Fruit fly (Drosophila melanogaster) whole organism, pupa: ENCODE measurements around the gene CG4281.

Experiments used
- CG10348 ChIP-seq: fragments of 200-800 bp; sonication (Bioruptor generic); IDR thresholded peaks from 2 replicates; pipeline ENCODE4 v1.3.6; 2022; ENCODE audit warnings: missing biosample characterization, missing genetic modification characterization
- CG12605 ChIP-seq: fragments of 200-800 bp; sonication (Bioruptor generic); IDR thresholded peaks from 2 replicates; pipeline ENCODE4 v1.3.6; 2022; ENCODE audit warnings: missing biosample characterization, missing genetic modification characterization
- CG13204 ChIP-seq: fragments of 200-800 bp; sonication (Bioruptor generic); optimal IDR thresholded peaks from 2 replicates; lab custom pipeline; 2018; ENCODE audit warnings: missing biosample characterization, mild to moderate bottlenecking, missing genetic modification characterization, moderate library complexity
- CG14655 ChIP-seq: fragments of 200-800 bp; sonication (Bioruptor generic); optimal IDR thresholded peaks from 3 replicates; lab custom pipeline; 2017; ENCODE audit warnings: mild to moderate bottlenecking, missing biosample characterization, missing genetic modification reagents, missing genetic modification characterization
- CG15710 ChIP-seq: fragments of 200-800 bp; sonication (Bioruptor generic); optimal IDR thresholded peaks from 2 replicates; lab custom pipeline; 2018; ENCODE audit warnings: missing biosample characterization, mild to moderate bottlenecking, missing genetic modification characterization, moderate library complexity
- CG17806 ChIP-seq: fragments of 200-800 bp; sonication (Bioruptor generic); optimal IDR thresholded peaks from 2 replicates; lab custom pipeline; 2018; ENCODE audit warnings: missing biosample characterization, mild to moderate bottlenecking, missing genetic modification characterization, moderate library complexity
- CG32121 ChIP-seq: fragments of 200-800 bp; sonication (Bioruptor generic); IDR thresholded peaks from 2 replicates; pipeline ENCODE4 v1.3.6; 2022; ENCODE audit warnings: missing biosample characterization, missing genetic modification characterization
- CG34367 ChIP-seq: fragments of 200-800 bp; sonication (Bioruptor generic); optimal IDR thresholded peaks from 2 replicates; lab custom pipeline; 2018; ENCODE audit warnings: missing biosample characterization, mild to moderate bottlenecking, missing genetic modification characterization
- CG4496 ChIP-seq: fragments of 200-800 bp; sonication (Bioruptor generic); IDR thresholded peaks from 3 replicates; pipeline ENCODE4 v1.3.6; 2022; ENCODE audit warnings: missing biosample characterization, missing genetic modification characterization
- CG8159 ChIP-seq: fragments of 200-800 bp; sonication (Bioruptor generic); optimal IDR thresholded peaks from 3 replicates; lab custom pipeline; 2018; ENCODE audit warnings: missing biosample characterization, mild to moderate bottlenecking, missing genetic modification characterization, moderate library complexity
- CG8301 ChIP-seq: fragments of 200-800 bp; sonication (Bioruptor generic); optimal IDR thresholded peaks from 2 replicates; lab custom pipeline; 2018; ENCODE audit warnings: missing biosample characterization, mild to moderate bottlenecking, missing genetic modification characterization
- CG9948 ChIP-seq: fragments of 200-800 bp; sonication (Bioruptor generic); optimal IDR thresholded peaks from 2 replicates; lab custom pipeline; 2018; ENCODE audit warnings: missing biosample characterization, mild to moderate bottlenecking, missing genetic modification characterization, moderate library complexity
- D1 ChIP-seq: fragments of 200-800 bp; sonication (Bioruptor generic); optimal IDR thresholded peaks from 2 replicates; lab custom pipeline; 2018; ENCODE audit warnings: missing biosample characterization, mild to moderate bottlenecking, missing genetic modification characterization, moderate library complexity
- EcR ChIP-seq: fragments of 200-800 bp; sonication (Bioruptor generic); optimal IDR thresholded peaks from 3 replicates; lab custom pipeline; 2019; ENCODE audit warnings: missing biosample characterization, missing genetic modification characterization, mild to moderate bottlenecking, moderate library complexity, missing genetic modification reagents
- Ets98B ChIP-seq: fragments of 200-800 bp; sonication (Bioruptor generic); IDR thresholded peaks from 2 replicates; pipeline ENCODE4 v1.3.6; 2022; ENCODE audit warnings: missing biosample characterization, missing genetic modification characterization
- Pif1A ChIP-seq: fragments of 200-800 bp; sonication (Bioruptor generic); optimal IDR thresholded peaks from 3 replicates; lab custom pipeline; 2016; ENCODE audit warnings: missing biosample characterization, missing genetic modification characterization
- Pif1B ChIP-seq: fragments of 200-800 bp; sonication (Bioruptor generic); optimal IDR thresholded peaks from 3 replicates; lab custom pipeline; 2016; ENCODE audit warnings: missing biosample characterization, missing genetic modification characterization
- Snoo ChIP-seq: fragments of 200-800 bp; sonication (Bioruptor generic); optimal IDR thresholded peaks from 3 replicates; lab custom pipeline; 2017; ENCODE audit warnings: missing biosample characterization, mild to moderate bottlenecking, missing genetic modification characterization, inconsistent platforms
- fd96Ca ChIP-seq: fragments of 200-800 bp; sonication (Bioruptor generic); IDR thresholded peaks from 3 replicates; pipeline ENCODE4 v1.3.6; 2022; ENCODE audit warnings: missing biosample characterization, missing genetic modification characterization
- gl ChIP-seq: fragments of 200-800 bp; sonication (Bioruptor generic); optimal IDR thresholded peaks from 2 replicates; lab custom pipeline; 2018; ENCODE audit warnings: missing biosample characterization, mild to moderate bottlenecking, missing genetic modification characterization
- rn ChIP-seq: fragments of 200-800 bp; sonication (Bioruptor generic); IDR thresholded peaks from 2 replicates; pipeline ENCODE4 v1.3.6; 2022; ENCODE audit warnings: missing biosample characterization, missing genetic modification characterization

CG4281 gene

dm6 chrX:2080367-2080927 lies 15.5 kb upstream of the CG4281 start, which contains the start of the genes CG16903 and Unc-76:
Gene CG16903, minus strand, starts transcription at chrX:2080405.
Gene Unc-76, plus strand, starts transcription at chrX:2080610.
- no peak for TF ChIP-seq CG12605
- peak; percentile 21 for TF ChIP-seq CG13204
- TF ChIP-seq gl (tag; lab: Kevin White, UChicago), result no peak
- peak; percentile 31 for TF ChIP-seq EcR (GFP tag; lab: Kevin White, UChicago)
- TF ChIP-seq CG14655, result no peak
- TF ChIP-seq CG8301 (tag; lab: Kevin White, UChicago), result no peak
- TF ChIP-seq CG4496 (GFP tag; lab: Robert Waterston, UW), result no peak
- no peak for TF ChIP-seq rn (GFP tag; lab: Robert Waterston, UW)
- TF ChIP-seq Snoo (tag; lab: Kevin White, UChicago), result peak; percentile 41
- peak; percentile 9 for TF ChIP-seq CG15710 (tag; lab: Kevin White, UChicago)
- no peak for TF ChIP-seq Ets98B
- TF ChIP-seq, all 21 proteins: peak for 4

dm6 chrX:2076412-2077357 lies 11.7 kb upstream of the CG4281 start, which contains the start of gene CG4025:
Gene CG4025, plus strand, starts transcription at chrX:2076966.
- TF ChIP-seq Ets98B, result no peak
- no peak for TF ChIP-seq rn (GFP tag; lab: Robert Waterston, UW)
- TF ChIP-seq Pif1A (GFP tag; lab: Kevin White, UChicago), result no peak
- no peak for TF ChIP-seq CG32121
- TF ChIP-seq gl (tag; lab: Kevin White, UChicago), result no peak
- no peak for TF ChIP-seq fd96Ca
- TF ChIP-seq CG8159, result no peak
- TF ChIP-seq CG34367 (tag; lab: Kevin White, UChicago), result no peak
- TF ChIP-seq D1, result no peak
- no peak for TF ChIP-seq CG13204
- TF ChIP-seq Snoo (tag; lab: Kevin White, UChicago), result no peak
- TF ChIP-seq CG9948 (tag; lab: Kevin White, UChicago), result no peak
- TF ChIP-seq CG4496 (GFP tag; lab: Robert Waterston, UW), result no peak
- TF ChIP-seq Pif1B (GFP tag; lab: Kevin White, UChicago), result no peak
- TF ChIP-seq CG12605, result no peak
- TF ChIP-seq CG10348 (GFP tag; lab: Robert Waterston, UW), result no peak
- TF ChIP-seq CG14655, result no peak
- TF ChIP-seq CG15710 (tag; lab: Kevin White, UChicago), result no peak
- TF ChIP-seq EcR (GFP tag; lab: Kevin White, UChicago), result no peak

dm6 chrX:2075846-2076377 lies 11.0 kb upstream of the CG4281 start, which contains the start of gene CG4045:
Gene CG4045, minus strand, starts transcription at chrX:2075900.
- no peak for TF ChIP-seq D1
- TF ChIP-seq CG13204, result no peak
- TF ChIP-seq rn (GFP tag; lab: Robert Waterston, UW), result no peak
- TF ChIP-seq CG15710 (tag; lab: Kevin White, UChicago), result peak; percentile 0
- no peak for TF ChIP-seq CG4496 (GFP tag; lab: Robert Waterston, UW)
- peak; percentile 4 for TF ChIP-seq CG8159
- no peak for TF ChIP-seq CG17806
- no peak for TF ChIP-seq EcR (GFP tag; lab: Kevin White, UChicago)
- no peak for TF ChIP-seq Pif1B (GFP tag; lab: Kevin White, UChicago)

DNA sequence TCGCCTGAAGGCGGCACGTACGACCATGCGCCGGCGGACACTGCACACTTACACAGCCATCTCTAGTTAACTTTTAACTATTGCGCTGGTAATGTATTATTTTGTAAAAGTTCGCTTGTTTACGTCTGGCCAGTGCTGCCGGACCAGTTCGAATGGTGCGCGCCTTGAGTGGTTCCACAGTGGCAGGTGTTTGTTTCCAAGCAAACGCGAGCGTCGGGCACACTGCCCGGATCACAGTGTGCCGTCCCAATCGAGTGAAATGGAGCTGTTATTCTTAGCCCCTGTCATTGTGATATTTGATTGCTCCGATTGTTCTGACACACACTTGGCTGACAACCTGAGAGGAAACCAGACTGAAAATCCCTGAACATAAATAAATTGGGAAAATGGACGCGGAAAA lies 8.4 kb upstream of the CG4281 start, which contains the start of gene CG4199:
Gene CG4199 (minus strand): TSS at position 159 of the 400 bp plus-strand sequence.
- no peak for TF ChIP-seq CG14655
- TF ChIP-seq CG13204, result no peak
- no peak for TF ChIP-seq Ets98B
- no peak for TF ChIP-seq CG34367 (tag; lab: Kevin White, UChicago)
- TF ChIP-seq CG8159, result no peak
- TF ChIP-seq CG4496 (GFP tag; lab: Robert Waterston, UW), result no peak
- no peak for TF ChIP-seq D1
- no peak for TF ChIP-seq CG10348 (GFP tag; lab: Robert Waterston, UW)
- no peak for TF ChIP-seq CG9948 (tag; lab: Kevin White, UChicago)

- peak; percentile 85 for TF ChIP-seq CG15710 (tag; lab: Kevin White, UChicago)
- TF ChIP-seq CG17806, result peak; percentile 86
- peak; percentile 90 for TF ChIP-seq Pif1A (GFP tag; lab: Kevin White, UChicago)
- peak; percentile 82 for TF ChIP-seq Snoo (tag; lab: Kevin White, UChicago)
- no peak for TF ChIP-seq D1
- TF ChIP-seq Pif1B (GFP tag; lab: Kevin White, UChicago), result peak; percentile 82
- TF ChIP-seq CG13204, result peak; percentile 81
- peak; percentile 88 for TF ChIP-seq CG9948 (tag; lab: Kevin White, UChicago)
- TF ChIP-seq EcR (GFP tag; lab: Kevin White, UChicago), result peak; percentile 63
- peak; percentile 56 for TF ChIP-seq gl (tag; lab: Kevin White, UChicago)
- TF ChIP-seq CG14655, result peak; percentile 92
- TF ChIP-seq CG10348 (GFP tag; lab: Robert Waterston, UW), result peak; percentile 57; the same call in 1 of the 2 replicates
- TF ChIP-seq CG12605, result peak; percentile 81
- TF ChIP-seq CG32121, result peak; percentile 81
- peak; percentile 88 for TF ChIP-seq CG8159
- peak; percentile 66 for TF ChIP-seq rn (GFP tag; lab: Robert Waterston, UW)
- TF ChIP-seq fd96Ca, result peak; percentile 91
- peak; percentile 83 for TF ChIP-seq CG34367 (tag; lab: Kevin White, UChicago)
- peak; percentile 91 for TF ChIP-seq CG4496 (GFP tag; lab: Robert Waterston, UW)
- peak; percentile 80 for TF ChIP-seq Ets98B
- peak; percentile 90 for TF ChIP-seq CG8301 (tag; lab: Kevin White, UChicago)
- TF ChIP-seq, all 21 proteins: peak for 20
These were observed 7.2 kb upstream of the CG4281 start, which contains the start of gene Rtca for dm6 chrX:2071878-2072817. Gene Rtca, plus strand, starts transcription at chrX:2072413.
